Worm (Caenorhabditis elegans): ENCODE results near the gene H02F09.2.

H02F09.2 gene

DNA sequence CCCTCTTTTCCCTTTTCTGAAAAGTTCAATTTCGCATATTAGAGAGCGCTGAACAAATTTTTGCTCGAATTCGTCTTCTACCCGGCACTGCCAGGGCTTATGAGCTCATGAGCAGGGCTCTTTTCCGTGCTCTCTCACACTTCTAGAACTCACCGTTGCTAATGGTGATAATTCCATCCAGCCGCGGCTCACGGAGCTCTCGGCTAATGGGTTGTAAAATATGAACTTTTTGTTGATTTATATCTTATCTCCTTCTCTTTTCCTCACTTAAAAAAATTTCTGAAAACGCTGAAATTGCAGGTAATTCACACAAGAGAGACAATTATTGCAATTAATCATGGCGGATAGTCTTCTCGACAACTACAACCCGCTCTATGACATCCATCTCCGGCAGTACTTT, 32.6 kb downstream of the H02F09.2 start, which contains the start of gene H11E01.3:
TSS of gene H11E01.3 (plus strand) at position 301 of the 400 bp plus-strand sequence.
- TF ChIP-seq him-1 (tag; optimal IDR thresholded peaks at IDR 0.05) (no peak), dao-5 (tag; optimal IDR thresholded peaks at IDR 0.05) (no peak), W03F9.2 (tag; optimal IDR thresholded peaks at IDR 0.05) (no peak)

DNA sequence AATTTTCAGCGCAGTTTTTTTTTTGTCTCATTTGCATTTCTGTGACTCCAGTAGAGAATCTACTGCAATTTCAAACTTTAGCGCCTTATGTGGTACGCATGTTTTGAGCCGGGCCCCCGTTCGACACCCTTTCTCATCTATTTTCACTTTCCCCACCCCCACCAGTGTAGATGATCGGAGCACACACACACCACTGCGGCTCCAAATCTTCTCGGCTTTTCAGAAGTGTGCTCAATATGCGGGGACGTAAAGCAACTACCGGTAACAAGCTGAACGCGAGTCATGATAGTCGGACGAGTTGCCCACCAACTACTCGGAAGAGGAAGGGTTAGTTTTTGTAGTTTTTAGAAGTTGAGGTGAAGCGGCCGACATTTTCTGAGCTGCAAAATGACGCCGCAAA, 40.9 kb downstream of the H02F09.2 start:
- TF ChIP-seq dao-5 (tag; optimal IDR thresholded peaks at IDR 0.05), result no peak
- no peak for TF ChIP-seq him-1 (tag; optimal IDR thresholded peaks at IDR 0.05)
- TF ChIP-seq W03F9.2 (tag; optimal IDR thresholded peaks at IDR 0.05), result no peak

DNA sequence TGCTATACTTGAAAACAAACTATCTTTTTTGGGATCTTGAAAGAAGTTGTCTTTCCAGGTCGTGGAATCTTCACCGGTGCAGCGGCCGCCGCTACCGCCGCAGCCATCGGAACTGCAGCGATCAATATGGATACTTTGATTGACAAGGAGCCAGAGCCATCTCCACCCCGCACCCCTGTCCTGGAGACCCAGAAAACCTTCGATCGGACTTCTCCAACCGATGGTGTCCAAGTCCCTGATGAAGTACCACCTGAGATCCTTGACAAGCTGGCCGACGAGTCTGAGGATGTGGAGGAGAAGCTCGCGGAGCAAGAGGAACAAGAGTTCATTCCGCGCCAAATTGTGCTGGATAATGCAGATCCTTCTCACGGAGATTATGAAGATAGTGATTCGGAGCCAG, 41.8 kb downstream of the H02F09.2 start:
- TF ChIP-seq W03F9.2 (tag; optimal IDR thresholded peaks at IDR 0.05) (no peak), him-1 (tag; optimal IDR thresholded peaks at IDR 0.05) (no peak), dao-5 (tag; optimal IDR thresholded peaks at IDR 0.05) (no peak)

DNA sequence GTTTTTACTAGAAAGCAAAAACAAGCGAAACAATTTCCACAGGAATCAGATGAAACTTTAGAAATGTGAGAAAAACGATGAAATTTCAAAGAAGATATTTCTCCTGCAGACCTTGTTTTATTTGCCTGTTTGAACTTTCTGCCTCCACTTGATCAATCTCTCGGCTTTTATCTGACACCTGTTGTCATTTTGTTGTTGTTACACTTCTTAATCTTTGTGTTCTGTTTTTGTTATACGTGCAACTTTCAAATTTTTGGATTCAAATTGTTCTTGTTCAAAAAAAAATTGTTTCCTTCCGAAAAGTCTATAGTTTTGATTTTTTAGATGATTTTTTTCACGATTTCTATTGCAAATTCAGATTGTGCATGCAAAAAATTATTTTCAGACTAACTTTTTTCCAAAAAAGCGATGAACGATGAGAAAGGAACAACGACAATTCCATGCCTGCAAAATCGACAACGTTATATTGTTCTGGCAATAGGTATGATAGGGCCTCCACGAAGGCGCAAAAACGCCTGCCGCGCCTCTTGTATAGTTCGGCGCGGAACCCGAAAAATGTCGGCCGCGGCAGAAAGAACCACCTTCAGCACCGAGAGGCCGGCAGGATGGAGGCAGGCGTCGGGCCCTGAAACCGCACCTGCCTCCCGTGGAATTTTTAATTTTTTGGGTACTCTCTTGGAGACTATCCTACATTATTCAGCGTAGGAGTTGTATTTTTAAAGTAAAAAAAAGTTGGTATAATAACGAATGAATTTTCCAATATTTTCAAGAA, 48.8 kb downstream of the H02F09.2 start, which contains the start of gene H11E01.2:
TSS of gene H11E01.2 (plus strand) at position 380 of the 772 bp plus-strand sequence.
- no peak for TF ChIP-seq dao-5 (tag; optimal IDR thresholded peaks at IDR 0.05)
- TF ChIP-seq W03F9.2 (tag; optimal IDR thresholded peaks at IDR 0.05), result no peak
- TF ChIP-seq him-1 (tag; optimal IDR thresholded peaks at IDR 0.05), result no peak

DNA sequence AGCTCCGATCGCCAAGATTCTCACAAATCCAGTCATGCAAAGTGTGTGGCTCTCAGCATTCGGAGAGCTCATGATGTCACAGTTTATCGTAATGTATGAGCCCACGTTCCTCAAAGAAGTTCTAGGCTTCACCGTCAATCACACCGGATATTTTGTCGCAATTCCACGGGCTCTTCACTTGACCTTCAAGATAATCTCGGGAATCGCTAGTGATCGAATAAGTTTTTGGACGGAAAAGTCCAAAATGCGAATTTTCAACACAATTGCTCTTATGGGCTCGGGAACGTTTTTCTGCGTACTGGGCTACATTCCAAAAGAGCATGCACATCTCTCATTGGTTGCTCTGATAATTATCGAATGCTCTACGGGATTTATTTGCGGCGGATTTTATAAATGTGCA, 51.0 kb downstream of the H02F09.2 start:
- TF ChIP-seq W03F9.2 (tag; optimal IDR thresholded peaks at IDR 0.05) (no peak), him-1 (tag; optimal IDR thresholded peaks at IDR 0.05) (no peak), dao-5 (tag; optimal IDR thresholded peaks at IDR 0.05) (no peak)

All from whole organism, L4/young adult.